Fruit fly (Drosophila melanogaster) whole organism: ENCODE data around the gene CG33654.

Source experiments
- CG8478 ChIP-seq: fragments of >200 bp; optimal IDR thresholded peaks from 2 replicates; lab custom pipeline; 2018; ENCODE audit warnings: inconsistent platforms
- Dll ChIP-seq: fragments of >200 bp; optimal IDR thresholded peaks from 2 replicates; lab custom pipeline; 2017
- EcR ChIP-seq, 2 experiments: fragments of >200 bp; optimal IDR thresholded peaks; 2 replicates each; lab custom pipeline; 2017; ENCODE audit warnings: missing biosample characterization in 2 of 2, missing genetic modification characterization in 2 of 2, missing genetic modification reagents in 2 of 2
- pan ChIP-seq: fragments of >200 bp; optimal IDR thresholded peaks from 2 replicates; lab custom pipeline; 2017
- psq ChIP-seq: fragments of >200 bp; optimal IDR thresholded peaks from 2 replicates; lab custom pipeline; 2017
- usp ChIP-seq: fragments of >200 bp; optimal IDR thresholded peaks from 2 replicates; lab custom pipeline; 2017; ENCODE audit warnings: missing biosample characterization, missing genetic modification characterization, mixed read lengths

dm6 chr3R:9594839-9595238, 11.8 kb upstream of the CG33654 start:
- TF ChIP-seq Dll (no peak), CG8478 (lab: Kevin White, UChicago) (no peak), usp (GFP tag; lab: Kevin White, UChicago) (no peak), psq (lab: Kevin White, UChicago) (no peak), EcR (GFP tag; optimal IDR thresholded peaks at IDR 0.05; lab: Kevin White, UChicago) (no peak), pan (lab: Kevin White, UChicago) (no peak)
